Worm (Caenorhabditis elegans) whole organism, L4 larva: ENCODE results near the gene fipr-28.

Source experiments
- D1046.2 ChIP-seq: fragments of 200-800 bp; sonication (Bioruptor generic); IDR thresholded peaks from 2 replicates; pipeline ENCODE4 v1.3.6; 2022; ENCODE audit warnings: missing genetic modification characterization, missing compliant biosample characterization
- F10B5.3 ChIP-seq: sonication (generic microtip); optimal IDR thresholded peaks from 2 replicates; lab custom pipeline; 2016; ENCODE audit warnings: mild to moderate bottlenecking, missing genetic modification characterization, missing compliant biosample characterization
- F37D6.2 ChIP-seq: sonication (generic microtip); optimal IDR thresholded peaks from 2 replicates; lab custom pipeline; 2016; ENCODE audit warnings: mild to moderate bottlenecking, missing genetic modification characterization, missing compliant biosample characterization
- F44E2.7 ChIP-seq: fragments of 200-800 bp; sonication (Bioruptor generic); IDR thresholded peaks from 2 replicates; pipeline ENCODE4 v2.1.2; 2022; ENCODE audit warnings: missing genetic modification characterization, missing compliant biosample characterization
- F49E8.2 ChIP-seq: sonication (generic microtip); optimal IDR thresholded peaks from 2 replicates; lab custom pipeline; 2016; ENCODE audit warnings: missing compliant biosample characterization, mild to moderate bottlenecking, missing genetic modification characterization, borderline replicate concordance
- R02D3.7 ChIP-seq: fragments of 150-350 bp; sonication (generic microtip); optimal IDR thresholded peaks from 3 replicates; lab custom pipeline; 2014; ENCODE audit warnings: missing biosample characterization, missing genetic modification characterization
- T26A8.4 ChIP-seq: fragments of 200-800 bp; sonication (Bioruptor generic); IDR thresholded peaks from 2 replicates; pipeline ENCODE4 v1.3.6; 2022; ENCODE audit warnings: missing genetic modification characterization, missing compliant biosample characterization
- Y5F2A.4 ChIP-seq: fragments of 200-800 bp; sonication (Bioruptor generic); optimal IDR thresholded peaks from 2 replicates; lab custom pipeline; 2018; ENCODE audit warnings: mild to moderate bottlenecking, missing genetic modification characterization, missing compliant biosample characterization
- Y75B8A.6 ChIP-seq: fragments of 200-800 bp; sonication (Bioruptor generic); IDR thresholded peaks from 2 replicates; pipeline ENCODE4 v1.3.6; 2022; ENCODE audit warnings: missing genetic modification reagents, missing genetic modification characterization, missing compliant biosample characterization
- aha-1 ChIP-seq: fragments of 150-350 bp; peaks from one replicate; lab custom pipeline; 2014; ENCODE audit warnings: missing biosample characterization, missing genetic modification characterization
- aly-2 ChIP-seq: sonication (generic microtip); optimal IDR thresholded peaks from 2 replicates; lab custom pipeline; 2018; ENCODE audit warnings: missing biosample characterization, missing genetic modification characterization
- attf-4 ChIP-seq: sonication (generic microtip); optimal IDR thresholded peaks from 3 replicates; lab custom pipeline; 2017; ENCODE audit warnings: missing biosample characterization, missing genetic modification characterization
- ceh-20 ChIP-seq: fragments of 200-800 bp; sonication (Bioruptor generic); IDR thresholded peaks from 2 replicates; pipeline ENCODE4 v1.3.6; 2022; ENCODE audit warnings: missing genetic modification reagents, missing genetic modification characterization, missing compliant biosample characterization
- ceh-28 ChIP-seq: fragments of 150-350 bp; optimal IDR thresholded peaks from 2 replicates; lab custom pipeline; 2014; ENCODE audit warnings: missing biosample characterization, missing genetic modification reagents, missing genetic modification characterization
- ceh-44 ChIP-seq: fragments of 200-800 bp; sonication (Bioruptor generic); IDR thresholded peaks from 2 replicates; pipeline ENCODE4 v1.3.6; 2022; ENCODE audit warnings: missing genetic modification reagents, missing genetic modification characterization, missing compliant biosample characterization
- ceh-62 ChIP-seq: sonication (generic microtip); optimal IDR thresholded peaks from 2 replicates; lab custom pipeline; 2017; ENCODE audit warnings: missing biosample characterization, missing genetic modification characterization
- cey-2 ChIP-seq: sonication (generic microtip); optimal IDR thresholded peaks from 3 replicates; lab custom pipeline; 2017; ENCODE audit warnings: missing genetic modification characterization, mild to moderate bottlenecking, missing compliant biosample characterization, antibody characterized with exemption, borderline replicate concordance; ENCODE audit not compliant: insufficient read depth
- ctbp-1 ChIP-seq: fragments of 200-800 bp; sonication (Bioruptor generic); IDR thresholded peaks from 2 replicates; pipeline ENCODE4 v1.3.6; 2022; ENCODE audit warnings: missing genetic modification reagents, missing genetic modification characterization, missing compliant biosample characterization
- daf-16 ChIP-seq, 3 experiments: sonication (generic microtip); optimal IDR thresholded peaks; 2 replicates each; lab custom pipeline; 2016 to 2017; ENCODE audit warnings: missing genetic modification characterization in 3 of 3, missing genetic modification reagents in 3 of 3, mild to moderate bottlenecking in 2 of 3, missing compliant biosample characterization in 2 of 3, missing biosample characterization in 1 of 3, moderate library complexity in 1 of 3
- dmd-6 ChIP-seq: fragments of 200-800 bp; sonication (Bioruptor generic); IDR thresholded peaks from 2 replicates; pipeline ENCODE4 v1.3.6; 2022; ENCODE audit warnings: missing genetic modification reagents, missing genetic modification characterization, missing compliant biosample characterization
- dmd-9 ChIP-seq: fragments of 200-800 bp; sonication (Bioruptor generic); IDR thresholded peaks from 2 replicates; pipeline ENCODE4 v1.3.6; 2022; ENCODE audit warnings: missing genetic modification reagents, missing genetic modification characterization, missing compliant biosample characterization
- duxl-1 ChIP-seq: sonication (generic microtip); optimal IDR thresholded peaks from 2 replicates; lab custom pipeline; 2016; ENCODE audit warnings: mild to moderate bottlenecking, missing genetic modification characterization, moderate library complexity, missing compliant biosample characterization; ENCODE audit not compliant: poor library complexity
- dve-1 ChIP-seq: sonication (generic microtip); optimal IDR thresholded peaks from 2 replicates; lab custom pipeline; 2017; ENCODE audit warnings: antibody characterized with exemption, mild to moderate bottlenecking, missing genetic modification characterization, missing compliant biosample characterization; ENCODE audit not compliant: insufficient read depth
- hif-1 ChIP-seq, 2 experiments: sonication (generic microtip); optimal IDR thresholded peaks; 2 replicates each; lab custom pipeline; 2016 to 2017; ENCODE audit warnings: missing compliant biosample characterization in 2 of 2, missing genetic modification characterization in 2 of 2, missing genetic modification reagents in 2 of 2, missing genotype in 2 of 2, mild to moderate bottlenecking in 1 of 2
- jun-1 ChIP-seq: fragments of 150-350 bp; optimal IDR thresholded peaks from 2 replicates; lab custom pipeline; 2014; ENCODE audit warnings: missing biosample characterization, missing genetic modification reagents, missing genetic modification characterization
- lim-7 ChIP-seq: fragments of 200-800 bp; sonication (Bioruptor generic); IDR thresholded peaks from 2 replicates; pipeline ENCODE4 v1.3.6; 2022; ENCODE audit warnings: missing genetic modification characterization, missing compliant biosample characterization
- lin-1 ChIP-seq: fragments of 200-800 bp; sonication (Bioruptor generic); IDR thresholded peaks from 2 replicates; pipeline ENCODE4 v1.3.6; 2022; ENCODE audit warnings: missing genetic modification reagents, missing genetic modification characterization, missing compliant biosample characterization
- lin-13 ChIP-seq: fragments of 150-350 bp; optimal IDR thresholded peaks from 2 replicates; lab custom pipeline; 2014; ENCODE audit warnings: missing biosample characterization, missing genetic modification reagents, missing genetic modification characterization
- lin-29 ChIP-seq: fragments of 200-800 bp; sonication (Bioruptor generic); IDR thresholded peaks from 2 replicates; pipeline ENCODE4 v1.3.6; 2022; ENCODE audit warnings: missing genetic modification reagents, missing genetic modification characterization, missing compliant biosample characterization
- lsy-2 ChIP-seq, 2 experiments: fragments of 150-350 bp in 1 of 2; sonication (generic microtip) in 1 of 2; optimal IDR thresholded peaks; 2 replicates each; lab custom pipeline; 2014 to 2017; ENCODE audit warnings: missing biosample characterization in 2 of 2, missing genetic modification characterization in 2 of 2
- madf-9 ChIP-seq: fragments of 200-800 bp; sonication (Bioruptor generic); conservative IDR thresholded peaks from 2 replicates; pipeline ENCODE4 v1.3.6; 2022; ENCODE audit warnings: missing genetic modification reagents, missing genetic modification characterization, missing compliant biosample characterization
- mxl-2 ChIP-seq: fragments of 200-800 bp; sonication (Bioruptor generic); conservative IDR thresholded peaks from 2 replicates; pipeline ENCODE4 v1.3.6; 2022; ENCODE audit warnings: missing genetic modification reagents, missing genetic modification characterization, missing compliant biosample characterization
- mxl-3 ChIP-seq: fragments of 200-800 bp; sonication (Bioruptor generic); optimal IDR thresholded peaks from 2 replicates; lab custom pipeline; 2018; ENCODE audit warnings: mild to moderate bottlenecking, missing genetic modification characterization, missing compliant biosample characterization
- nhr-11 ChIP-seq: fragments of 150-350 bp; optimal IDR thresholded peaks from 2 replicates; lab custom pipeline; 2014; ENCODE audit warnings: missing biosample characterization, missing genetic modification characterization
- nhr-111 ChIP-seq: fragments of 200-800 bp; sonication (Bioruptor generic); optimal IDR thresholded peaks from 2 replicates; lab custom pipeline; 2018; ENCODE audit warnings: mild to moderate bottlenecking, missing genetic modification characterization, missing compliant biosample characterization
- nhr-42 ChIP-seq: fragments of 200-800 bp; sonication (Bioruptor generic); IDR thresholded peaks from 2 replicates; pipeline ENCODE4 v1.3.6; 2022; ENCODE audit warnings: missing genetic modification characterization, missing compliant biosample characterization
- nhr-6 ChIP-seq: fragments of 150-350 bp; optimal IDR thresholded peaks from 2 replicates; lab custom pipeline; 2014; ENCODE audit warnings: missing biosample characterization, missing genetic modification characterization
- saeg-2 ChIP-seq: fragments of 200-800 bp; sonication (Bioruptor generic); IDR thresholded peaks from 2 replicates; pipeline ENCODE4 v1.3.6; 2022; ENCODE audit warnings: missing genetic modification reagents, missing genetic modification characterization, missing compliant biosample characterization
- set-16 ChIP-seq: fragments of 200-800 bp; sonication (Bioruptor generic); IDR thresholded peaks from 2 replicates; pipeline ENCODE4 v1.3.6; 2022; ENCODE audit warnings: missing genetic modification reagents, missing genetic modification characterization, missing compliant biosample characterization
- snpc-1.2 ChIP-seq: fragments of 200-800 bp; sonication (Bioruptor generic); IDR thresholded peaks from 2 replicates; pipeline ENCODE4 v1.3.6; 2022; ENCODE audit warnings: missing genetic modification reagents, missing genetic modification characterization, missing compliant biosample characterization
- spr-3 ChIP-seq: fragments of 200-800 bp; sonication (Bioruptor generic); optimal IDR thresholded peaks from 2 replicates; lab custom pipeline; 2018; ENCODE audit warnings: mild to moderate bottlenecking, missing genetic modification characterization, missing compliant biosample characterization
- tra-1 ChIP-seq: fragments of 200-800 bp; sonication (Bioruptor generic); IDR thresholded peaks from 2 replicates; pipeline ENCODE4 v1.3.6; 2022; ENCODE audit warnings: missing genetic modification reagents, missing genetic modification characterization, missing compliant biosample characterization
- unc-39 ChIP-seq: sonication (generic microtip); optimal IDR thresholded peaks from 2 replicates; lab custom pipeline; 2017; ENCODE audit warnings: missing biosample characterization, missing genetic modification characterization
- vab-7 ChIP-seq: fragments of 200-800 bp; sonication (Bioruptor generic); IDR thresholded peaks from 2 replicates; pipeline ENCODE4 v1.3.6; 2022; ENCODE audit warnings: missing genetic modification reagents, missing genetic modification characterization, missing compliant biosample characterization
- zag-1 ChIP-seq: fragments of 150-350 bp; optimal IDR thresholded peaks from 2 replicates; lab custom pipeline; 2014; ENCODE audit warnings: missing biosample characterization, missing genetic modification characterization
- zfp-2 ChIP-seq: sonication (generic microtip); optimal IDR thresholded peaks from 2 replicates; lab custom pipeline; 2016; ENCODE audit warnings: mild to moderate bottlenecking, missing genetic modification characterization, missing compliant biosample characterization
- zfp-3 ChIP-seq: fragments of 200-800 bp; sonication (Bioruptor generic); conservative IDR thresholded peaks from 2 replicates; pipeline ENCODE4 v1.3.6; 2022; ENCODE audit warnings: missing genetic modification reagents, missing genetic modification characterization, missing compliant biosample characterization
- zip-11 ChIP-seq: fragments of 200-800 bp; sonication (Bioruptor generic); IDR thresholded peaks from 2 replicates; pipeline ENCODE4 v1.3.6; 2022; ENCODE audit warnings: missing genetic modification characterization, missing compliant biosample characterization
- zip-2 ChIP-seq: fragments of 150-350 bp; optimal IDR thresholded peaks from 2 replicates; lab custom pipeline; 2014; ENCODE audit warnings: missing biosample characterization, missing genetic modification characterization
- ztf-11 ChIP-seq: fragments of 150-350 bp; optimal IDR thresholded peaks from 2 replicates; lab custom pipeline; 2014; ENCODE audit warnings: missing biosample characterization, missing genetic modification characterization

The fipr-28 gene

ce11 chrIV:16656232-16656631 is 28.5 kb downstream of the fipr-28 start, which contains the start of gene tsr-2 (continued):
- TF ChIP-seq saeg-2 (0 out of 2 replicates have a peak, but pooled peaks have one; percentile 29), ceh-20 (GFP tag; lab: Robert Waterston, UW) (peak; percentile 66; the same call in 1 of the 2 replicates), R02D3.7 (tag; lab: Kevin White, UChicago) (no peak), F44E2.7 (GFP tag; lab: Robert Waterston, UW) (no peak), T26A8.4 (peak; percentile 83), zfp-2 (tag; lab: Kevin White, UChicago) (peak; percentile 90), duxl-1 (peak; percentile 26), ztf-11 (tag; lab: Kevin White, UChicago) (no peak), lin-13 (peak; percentile 66), nhr-11 (tag; lab: Kevin White, UChicago) (peak; percentile 92), Y5F2A.4 (GFP tag; lab: Kevin White, UChicago) (no peak), F37D6.2 (peak; percentile 56), lim-7 (GFP tag; lab: Robert Waterston, UW) (no peak), mxl-3 (peak; percentile 39), lsy-2 (tag; optimal IDR thresholded peaks at IDR 0.05; lab: Kevin White, UChicago) (peak; percentile 94 to 99), lin-1 (peak; percentile 40; the same call in 1 of the 2 replicates), zag-1 (no peak), aha-1 (peak; percentile 98), Y75B8A.6 (GFP tag; lab: Robert Waterston, UW) (no peak), ceh-62 (no peak), cey-2 (tag; lab: Kevin White, UChicago) (no peak), F10B5.3 (tag; lab: Kevin White, UChicago) (no peak), lin-29 (peak; percentile 70; the same call in 1 of the 2 replicates), aly-2 (tag; lab: Kevin White, UChicago) (no peak), F49E8.2 (tag; lab: Kevin White, UChicago) (peak; percentile 37), snpc-1.2 (GFP tag; lab: Robert Waterston, UW) (peak; percentile 94), jun-1 (tag; lab: Kevin White, UChicago) (peak; percentile 29), zfp-3 (peak; percentile 89), ceh-28 (tag; lab: Kevin White, UChicago) (no peak), madf-9 (peak; percentile 56; the same call in 1 of the 2 replicates), attf-4 (tag; lab: Kevin White, UChicago) (no peak), D1046.2 (no peak), ceh-44 (GFP tag; lab: Robert Waterston, UW) (0 out of 2 replicates have a peak, but pooled peaks have one; percentile 32), daf-16 (GFP tag; optimal IDR thresholded peaks at IDR 0.05; lab: Kevin White, UChicago) (peak in 1 of 2 experiments; percentile 62), daf-16 (tag; optimal IDR thresholded peaks at IDR 0.05; lab: Kevin White, UChicago) (peak; percentile 72), unc-39 (no peak), nhr-111 (GFP tag; lab: Kevin White, UChicago) (no peak), dmd-9 (GFP tag; lab: Robert Waterston, UW) (no peak; the same call in 1 of the 2 replicates), mxl-2 (no peak), set-16 (GFP tag; lab: Robert Waterston, UW) (peak; percentile 50), nhr-6 (tag; lab: Kevin White, UChicago) (peak; percentile 72), ctbp-1 (GFP tag; lab: Robert Waterston, UW) (peak; percentile 87), nhr-42 (GFP tag; lab: Robert Waterston, UW) (0 out of 2 replicates have a peak, but pooled peaks have one; percentile 77), zip-2 (tag; lab: Kevin White, UChicago) (peak; percentile 56), zip-11 (GFP tag; lab: Robert Waterston, UW) (no peak), tra-1 (0 out of 2 replicates have a peak, but pooled peaks have one; percentile 52), spr-3 (GFP tag; lab: Kevin White, UChicago) (peak; percentile 33), vab-7 (GFP tag; lab: Robert Waterston, UW) (0 out of 2 replicates have a peak, but pooled peaks have one; percentile 28), dve-1 (tag; lab: Kevin White, UChicago) (peak; percentile 97), dmd-6 (GFP tag; lab: Robert Waterston, UW) (peak; percentile 87), hif-1 (tag; optimal IDR thresholded peaks at IDR 0.05; lab: Kevin White, UChicago) (peak in 1 of 2 experiments; percentile 67)
